Worm (Caenorhabditis elegans) whole organism, mixed stage, embryonic: ENCODE data around the gene wrt-10.

Source experiments
- blmp-1 ChIP-seq: fragments of 150-350 bp; optimal IDR thresholded peaks from 2 replicates; lab custom pipeline; 2014; ENCODE audit warnings: missing biosample characterization, missing genetic modification characterization
- elt-3 ChIP-seq: fragments of 150-350 bp; optimal IDR thresholded peaks from 2 replicates; lab custom pipeline; 2014; ENCODE audit warnings: missing biosample characterization, missing genetic modification characterization
- mls-2 ChIP-seq: sonication (generic microtip); optimal IDR thresholded peaks from 2 replicates; lab custom pipeline; 2016; ENCODE audit warnings: mild to moderate bottlenecking, missing genetic modification characterization, moderate library complexity, missing compliant biosample characterization
- pha-4 ChIP-seq: fragments of 150-350 bp; optimal IDR thresholded peaks from 2 replicates; lab custom pipeline; 2018; ENCODE audit warnings: missing biosample characterization, missing genetic modification reagents, missing genetic modification characterization
- sem-2 ChIP-seq: fragments of 200-800 bp; sonication (Bioruptor generic); optimal IDR thresholded peaks from 2 replicates; lab custom pipeline; 2018; ENCODE audit warnings: mild to moderate bottlenecking, missing genetic modification characterization, missing compliant biosample characterization

DNA sequence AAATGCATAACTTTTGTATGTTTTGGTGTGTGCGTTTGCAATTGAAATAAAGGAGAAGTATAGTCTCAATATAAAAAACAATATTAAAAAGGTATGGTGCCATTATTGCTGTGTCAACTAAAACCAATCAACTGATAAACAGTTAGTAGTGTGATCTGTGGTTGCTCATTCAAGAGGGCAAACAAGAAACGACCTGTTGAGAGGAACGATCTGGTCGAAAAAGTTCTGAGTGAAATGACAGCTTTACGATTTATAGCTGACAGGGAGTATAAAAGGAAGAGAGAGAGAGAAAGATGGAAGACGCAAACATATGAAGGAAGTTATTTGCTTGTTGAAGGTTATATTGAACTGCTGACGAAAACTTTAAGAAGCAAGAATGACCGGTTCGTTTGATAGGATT lies 23.6 kb upstream of the wrt-10 start:
- TF ChIP-seq mls-2 = no peak
- TF ChIP-seq blmp-1 (tag; lab: Kevin White, UChicago) = no peak
- no peak for TF ChIP-seq elt-3 (tag; lab: Kevin White, UChicago)
- no peak for TF ChIP-seq pha-4 (tag; lab: Kevin White, UChicago)
- TF ChIP-seq sem-2 (GFP tag; lab: Kevin White, UChicago) = no peak
